Worm (Caenorhabditis elegans) whole organism, early embryonic: Measurements from ENCODE around the gene chil-8.
"Not testable (repeated sequence)": the region's sequence is repeated elsewhere in the genome, so short reads cannot be mapped to it uniquely, and the experiment has no call there.

Experiments used
- B0310.2 ChIP-seq: sonication (generic microtip); optimal IDR thresholded peaks from 2 replicates; lab custom pipeline; 2016; ENCODE audit warnings: mild to moderate bottlenecking, missing genetic modification characterization, missing compliant biosample characterization
- F13C5.2 ChIP-seq: sonication (generic microtip); optimal IDR thresholded peaks from 2 replicates; lab custom pipeline; 2017; ENCODE audit warnings: mild to moderate bottlenecking, missing genetic modification characterization, inconsistent platforms, missing compliant biosample characterization
- aly-1 ChIP-seq: sonication (generic microtip); optimal IDR thresholded peaks from 2 replicates; lab custom pipeline; 2016; ENCODE audit warnings: missing genetic modification characterization, missing compliant biosample characterization
- ama-1 ChIP-seq: fragments of 150-350 bp; optimal IDR thresholded peaks from 2 replicates; lab custom pipeline; 2014
- ceh-13 ChIP-seq: fragments of 200-800 bp; sonication (Bioruptor generic); optimal IDR thresholded peaks from 2 replicates; lab custom pipeline; 2018; ENCODE audit warnings: mild to moderate bottlenecking, missing genetic modification characterization, missing compliant biosample characterization
- ceh-36 ChIP-seq: sonication (generic microtip); optimal IDR thresholded peaks from 2 replicates; lab custom pipeline; 2016; ENCODE audit warnings: missing genetic modification characterization, inconsistent platforms, missing compliant biosample characterization
- ets-7 ChIP-seq: sonication (generic microtip); optimal IDR thresholded peaks from 2 replicates; lab custom pipeline; 2016; ENCODE audit warnings: missing genotype, missing genetic modification characterization, missing compliant biosample characterization
- flt-1 ChIP-seq: fragments of 200-800 bp; sonication (Bioruptor generic); IDR thresholded peaks from 2 replicates; pipeline ENCODE4 v1.3.6; 2022; ENCODE audit warnings: missing genetic modification characterization, missing compliant biosample characterization
- hmbx-1 ChIP-seq: sonication (generic microtip); optimal IDR thresholded peaks from 2 replicates; lab custom pipeline; 2016; ENCODE audit warnings: mild to moderate bottlenecking, missing genetic modification characterization, missing compliant biosample characterization
- hmg-4 ChIP-seq: fragments of 200-800 bp; sonication (Bioruptor generic); optimal IDR thresholded peaks from 2 replicates; lab custom pipeline; 2018; ENCODE audit warnings: mild to moderate bottlenecking, missing genetic modification characterization, missing compliant biosample characterization
- hnd-1 ChIP-seq: sonication (generic microtip); optimal IDR thresholded peaks from 2 replicates; lab custom pipeline; 2016; ENCODE audit warnings: missing genetic modification characterization, missing compliant biosample characterization
- pes-1 ChIP-seq: fragments of 200-800 bp; sonication (Bioruptor generic); IDR thresholded peaks from 2 replicates; pipeline ENCODE4 v1.3.6; 2022; ENCODE audit warnings: missing genetic modification reagents, missing genetic modification characterization, missing compliant biosample characterization
- scrt-1 ChIP-seq: fragments of 200-800 bp; sonication (Bioruptor generic); IDR thresholded peaks from 2 replicates; pipeline ENCODE4 v1.3.6; 2022; ENCODE audit warnings: missing genetic modification characterization, missing compliant biosample characterization
- sea-1 ChIP-seq: fragments of 200-800 bp; sonication (Bioruptor generic); conservative IDR thresholded peaks from 2 replicates; pipeline ENCODE4 v1.3.6; 2022; ENCODE audit warnings: missing genetic modification characterization, missing compliant biosample characterization
- tbx-11 ChIP-seq: fragments of 200-800 bp; sonication (Bioruptor generic); IDR thresholded peaks from 2 replicates; pipeline ENCODE4 v1.3.6; 2022; ENCODE audit warnings: missing genetic modification characterization, missing compliant biosample characterization
- tbx-37 ChIP-seq: fragments of 200-800 bp; sonication (Bioruptor generic); conservative IDR thresholded peaks from 2 replicates; pipeline ENCODE4 v1.3.6; 2022; ENCODE audit warnings: missing genetic modification reagents, missing genetic modification characterization, missing compliant biosample characterization
- tra-4 ChIP-seq: sonication (generic microtip); optimal IDR thresholded peaks from 2 replicates; lab custom pipeline; 2017; ENCODE audit warnings: missing genetic modification characterization, missing compliant biosample characterization

The chil-8 gene

DNA sequence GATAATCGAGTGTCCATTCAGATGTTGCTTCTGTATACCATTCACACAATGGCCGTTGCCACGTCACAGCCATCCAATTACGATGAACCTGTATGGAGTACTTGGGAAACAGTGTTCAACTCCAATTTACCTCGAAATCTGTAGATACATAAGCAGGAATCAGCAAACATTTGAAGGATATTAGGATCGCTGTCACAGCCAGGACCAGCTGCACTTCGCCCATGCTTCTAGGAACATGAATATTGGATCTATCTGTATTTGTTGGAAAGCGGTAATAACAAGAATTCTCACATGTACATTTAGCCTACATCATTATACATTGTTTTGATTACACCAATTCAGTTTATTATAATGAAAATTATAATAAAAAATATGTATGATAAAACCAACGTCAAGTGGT lies 13.4 kb upstream of the chil-8 start, which contains the start of gene algn-8:
Gene algn-8, minus strand, starts transcription at position 227 of the 400 bp plus-strand sequence.
- no peak for TF ChIP-seq flt-1 (GFP tag; lab: Robert Waterston, UW)
- TF ChIP-seq tbx-11 (GFP tag; lab: Robert Waterston, UW), result no peak
- no peak for TF ChIP-seq hmbx-1
- TF ChIP-seq scrt-1 (GFP tag; lab: Robert Waterston, UW), result no peak

ce11 chrII:9880826-9881225 lies 8.0 kb upstream of the chil-8 start, which contains the start of gene C08H9.15:
TSS of gene C08H9.15 (plus strand) at chrII:9881193.
- TF ChIP-seq aly-1 (tag; lab: Kevin White, UChicago), result no peak

DNA sequence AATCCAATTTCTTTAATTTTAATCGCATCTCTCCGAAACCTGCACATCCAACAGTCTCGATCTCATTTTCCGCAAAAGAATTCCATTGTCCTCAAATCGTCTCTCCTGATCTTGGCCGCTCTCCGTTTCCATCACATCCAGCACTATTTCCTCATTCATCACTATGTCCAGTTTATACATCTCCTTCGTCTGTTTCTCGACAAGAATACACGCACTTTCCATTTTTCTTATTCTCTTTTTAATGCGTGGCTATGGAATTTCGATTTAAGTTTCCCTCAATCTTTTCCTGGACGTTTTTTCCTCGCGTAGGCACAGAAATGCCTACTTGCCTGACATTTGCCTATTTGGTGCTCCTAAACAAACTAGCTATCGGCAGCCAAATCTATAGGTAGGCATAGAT lies 7.0 kb upstream of the chil-8 start:
- TF ChIP-seq ets-7 (no peak), hmg-4 (no peak), tbx-11 (GFP tag; lab: Robert Waterston, UW) (no peak), ama-1 (no peak), flt-1 (GFP tag; lab: Robert Waterston, UW) (no peak), pes-1 (no peak), sea-1 (GFP tag; lab: Robert Waterston, UW) (no peak), aly-1 (tag; lab: Kevin White, UChicago) (no peak), B0310.2 (no peak), tra-4 (tag; lab: Kevin White, UChicago) (no peak), F13C5.2 (tag; lab: Kevin White, UChicago) (no peak), hmbx-1 (no peak), scrt-1 (GFP tag; lab: Robert Waterston, UW) (no peak), ceh-36 (tag; lab: Kevin White, UChicago) (no peak), ceh-13 (GFP tag; lab: Kevin White, UChicago) (no peak), tbx-37 (GFP tag; lab: Robert Waterston, UW) (no peak)

ce11 chrII:9874508-9875229 lies 1.8 kb upstream of the chil-8 start, which contains the start of the genes chil-2 and ctsa-3.2:
TSS of gene chil-2 (minus strand) at chrII:9874608.
TSS of gene ctsa-3.2 (plus strand) at chrII:9875179.
- no peak for TF ChIP-seq F13C5.2 (tag; lab: Kevin White, UChicago)
- no peak for TF ChIP-seq ama-1
- TF ChIP-seq hmg-4, result no peak
- TF ChIP-seq flt-1 (GFP tag; lab: Robert Waterston, UW), result no peak
- no peak for TF ChIP-seq sea-1 (GFP tag; lab: Robert Waterston, UW)
- TF ChIP-seq hnd-1, result no peak
- no peak for TF ChIP-seq pes-1
- TF ChIP-seq ets-7, result no peak

ce11 chrII:9871061-9871460 lies 1.8 kb downstream of the chil-8 start, which contains the start of gene chil-7:
TSS of gene chil-7 (minus strand) at chrII:9871172.
- TF ChIP-seq hmg-4 (no peak), hmbx-1 (no peak), hnd-1 (no peak), pes-1 (no peak), B0310.2 (no peak), scrt-1 (GFP tag; lab: Robert Waterston, UW) (no peak), tbx-37 (GFP tag; lab: Robert Waterston, UW) (no peak), tbx-11 (GFP tag; lab: Robert Waterston, UW) (no peak), flt-1 (GFP tag; lab: Robert Waterston, UW) (no peak), tra-4 (tag; lab: Kevin White, UChicago) (no peak), F13C5.2 (tag; lab: Kevin White, UChicago) (no peak), sea-1 (GFP tag; lab: Robert Waterston, UW) (no peak), ets-7 (no peak), ceh-36 (tag; lab: Kevin White, UChicago) (no peak), aly-1 (tag; lab: Kevin White, UChicago) (no peak), ama-1 (no peak), ceh-13 (GFP tag; lab: Kevin White, UChicago) (no peak)

ce11 chrII:9868698-9869097 lies 4.2 kb downstream of the chil-8 start, which contains the start of gene old-1:
TSS of gene old-1 (minus strand) at chrII:9868747.
- TF ChIP-seq B0310.2, result no peak
- no peak for TF ChIP-seq pes-1
- TF ChIP-seq tra-4 (tag; lab: Kevin White, UChicago), result no peak
- TF ChIP-seq hmg-4, result no peak
- no peak for TF ChIP-seq sea-1 (GFP tag; lab: Robert Waterston, UW)
- TF ChIP-seq tbx-11 (GFP tag; lab: Robert Waterston, UW), result no peak
- TF ChIP-seq scrt-1 (GFP tag; lab: Robert Waterston, UW), result no peak
- TF ChIP-seq aly-1 (tag; lab: Kevin White, UChicago), result no peak
- TF ChIP-seq tbx-37 (GFP tag; lab: Robert Waterston, UW), result no peak
- TF ChIP-seq ceh-13 (GFP tag; lab: Kevin White, UChicago), result no peak
- no peak for TF ChIP-seq hmbx-1
- TF ChIP-seq ama-1, result no peak
- TF ChIP-seq hnd-1, result no peak
- TF ChIP-seq ceh-36 (tag; lab: Kevin White, UChicago), result no peak
- TF ChIP-seq F13C5.2 (tag; lab: Kevin White, UChicago), result no peak
- TF ChIP-seq ets-7, result no peak

- no peak for TF ChIP-seq hmbx-1
- TF ChIP-seq ceh-36 (tag; lab: Kevin White, UChicago), result no peak
- TF ChIP-seq tra-4 (tag; lab: Kevin White, UChicago), result no peak
- no peak for TF ChIP-seq hnd-1
Observed at ce11 chrII:9868207-9868606, 4.7 kb downstream of the chil-8 start.

DNA sequence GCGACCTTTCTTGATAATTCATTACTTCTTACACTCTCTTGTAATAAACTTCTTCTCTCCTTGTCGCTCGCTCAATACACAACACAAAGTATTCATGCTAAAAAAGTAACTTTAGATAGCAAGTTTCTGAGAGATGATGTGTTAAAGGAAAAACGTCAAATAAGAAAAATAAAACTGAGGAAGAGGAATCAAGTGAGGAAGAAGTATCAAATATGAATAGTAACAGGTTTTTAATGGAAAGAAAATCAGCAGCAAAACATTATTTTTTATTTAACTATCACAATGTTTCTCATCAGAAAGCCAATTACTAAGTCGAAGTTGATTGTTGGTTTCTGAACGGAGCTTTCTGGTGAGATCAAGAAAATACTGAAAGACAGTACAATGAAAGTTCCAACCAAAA lies 6.5 kb downstream of the chil-8 start, which contains the start of gene chil-1:
Gene chil-1, minus strand, starts transcription at position 101 of the 400 bp plus-strand sequence.
- not testable (repeated sequence) for TF ChIP-seq sea-1 (GFP tag; lab: Robert Waterston, UW); hmbx-1; tbx-37 (GFP tag; lab: Robert Waterston, UW)
